Worm (Caenorhabditis elegans) whole organism, late embryonic: ENCODE measurements around the gene K10D2.5.

Experiments used
- C08G9.2 ChIP-seq: sonication (generic microtip); optimal IDR thresholded peaks from 2 replicates; lab custom pipeline; 2016; ENCODE audit warnings: mild to moderate bottlenecking, missing genetic modification characterization, moderate library complexity, missing compliant biosample characterization
- F13H6.1 ChIP-seq: sonication (generic microtip); optimal IDR thresholded peaks from 2 replicates; lab custom pipeline; 2016; ENCODE audit warnings: missing genetic modification characterization, missing compliant biosample characterization
- Y22D7AL.16 ChIP-seq: sonication (generic microtip); optimal IDR thresholded peaks from 2 replicates; lab custom pipeline; 2016; ENCODE audit warnings: missing genetic modification characterization, missing compliant biosample characterization
- ceh-14 ChIP-seq: sonication (generic microtip); optimal IDR thresholded peaks from 2 replicates; lab custom pipeline; 2016; ENCODE audit warnings: missing genotype, missing genetic modification characterization, missing compliant biosample characterization
- ceh-18 ChIP-seq: sonication (generic microtip); optimal IDR thresholded peaks from 2 replicates; lab custom pipeline; 2016; ENCODE audit warnings: missing genetic modification characterization, missing compliant biosample characterization
- ceh-22 ChIP-seq: sonication (generic microtip); optimal IDR thresholded peaks from 2 replicates; lab custom pipeline; 2017; ENCODE audit warnings: missing biosample characterization, missing genetic modification characterization
- ceh-30 ChIP-seq: fragments of 150-350 bp; optimal IDR thresholded peaks from 2 replicates; lab custom pipeline; 2014; ENCODE audit warnings: missing biosample characterization, missing genetic modification characterization
- ceh-31 ChIP-seq: sonication (generic microtip); optimal IDR thresholded peaks from 2 replicates; lab custom pipeline; 2016; ENCODE audit warnings: missing genetic modification characterization, missing compliant biosample characterization
- ceh-34 ChIP-seq: sonication (generic microtip); optimal IDR thresholded peaks from 2 replicates; lab custom pipeline; 2016; ENCODE audit warnings: mild to moderate bottlenecking, missing genetic modification characterization, missing compliant biosample characterization
- ceh-6 ChIP-seq: fragments of 200-800 bp; sonication (Bioruptor generic); optimal IDR thresholded peaks from 2 replicates; lab custom pipeline; 2018; ENCODE audit warnings: mild to moderate bottlenecking, missing genetic modification characterization, missing compliant biosample characterization
- che-1 ChIP-seq: sonication (generic microtip); optimal IDR thresholded peaks from 2 replicates; lab custom pipeline; 2016; ENCODE audit warnings: mild to moderate bottlenecking, missing genetic modification characterization, missing compliant biosample characterization
- dve-1 ChIP-seq: sonication (generic microtip); optimal IDR thresholded peaks from 2 replicates; lab custom pipeline; 2017; ENCODE audit warnings: antibody characterized with exemption, mild to moderate bottlenecking, missing genetic modification characterization, missing compliant biosample characterization
- elt-2 ChIP-seq: sonication (generic microtip); optimal IDR thresholded peaks from 2 replicates; lab custom pipeline; 2016; ENCODE audit warnings: missing genetic modification reagents, missing genetic modification characterization, missing compliant biosample characterization
- elt-4 ChIP-seq: sonication (generic microtip); optimal IDR thresholded peaks from 2 replicates; lab custom pipeline; 2016; ENCODE audit warnings: missing genetic modification characterization, missing compliant biosample characterization
- ets-4 ChIP-seq: sonication (generic microtip); optimal IDR thresholded peaks from 2 replicates; lab custom pipeline; 2016; ENCODE audit warnings: missing genetic modification characterization, missing compliant biosample characterization
- eyg-1 ChIP-seq: sonication (generic microtip); optimal IDR thresholded peaks from 2 replicates; lab custom pipeline; 2016; ENCODE audit warnings: missing genotype, missing genetic modification characterization, missing compliant biosample characterization
- fkh-6 ChIP-seq: sonication (generic microtip); optimal IDR thresholded peaks from 2 replicates; lab custom pipeline; 2016; ENCODE audit warnings: missing genetic modification characterization, missing compliant biosample characterization
- hlh-13 ChIP-seq: fragments of 200-800 bp; sonication (Bioruptor generic); optimal IDR thresholded peaks from 2 replicates; lab custom pipeline; 2018; ENCODE audit warnings: mild to moderate bottlenecking, missing genetic modification characterization, missing compliant biosample characterization
- hlh-6 ChIP-seq: sonication (generic microtip); optimal IDR thresholded peaks from 2 replicates; lab custom pipeline; 2016; ENCODE audit warnings: missing genotype, missing genetic modification characterization, missing compliant biosample characterization
- lin-11 ChIP-seq: fragments of 200-800 bp; sonication (Bioruptor generic); optimal IDR thresholded peaks from 2 replicates; lab custom pipeline; 2018; ENCODE audit warnings: mild to moderate bottlenecking, missing genetic modification characterization, missing compliant biosample characterization
- nfya-1 ChIP-seq: sonication (generic microtip); optimal IDR thresholded peaks from 2 replicates; lab custom pipeline; 2017; ENCODE audit warnings: missing genetic modification characterization, mild to moderate bottlenecking, missing compliant biosample characterization, antibody characterized with exemption, moderate library complexity
- nhr-232 ChIP-seq: sonication (generic microtip); optimal IDR thresholded peaks from 2 replicates; lab custom pipeline; 2016; ENCODE audit warnings: missing genetic modification characterization, missing compliant biosample characterization
- npax-4 ChIP-seq: sonication (generic microtip); optimal IDR thresholded peaks from 2 replicates; lab custom pipeline; 2016; ENCODE audit warnings: missing genetic modification characterization, missing compliant biosample characterization
- pat-9 ChIP-seq: fragments of 200-800 bp; sonication (Bioruptor generic); optimal IDR thresholded peaks from 2 replicates; lab custom pipeline; 2018; ENCODE audit warnings: mild to moderate bottlenecking, missing genetic modification characterization, moderate library complexity, missing compliant biosample characterization
- pha-2 ChIP-seq: sonication (generic microtip); optimal IDR thresholded peaks from 2 replicates; lab custom pipeline; 2017; ENCODE audit warnings: mild to moderate bottlenecking, missing genetic modification characterization, missing compliant biosample characterization
- pha-4 ChIP-seq: fragments of 150-350 bp; optimal IDR thresholded peaks from 2 replicates; lab custom pipeline; 2018; ENCODE audit warnings: missing biosample characterization, missing genetic modification reagents, missing genetic modification characterization
- ref-2 ChIP-seq: sonication (generic microtip); optimal IDR thresholded peaks from 2 replicates; lab custom pipeline; 2016; ENCODE audit warnings: missing genetic modification characterization, missing compliant biosample characterization
- rnt-1 ChIP-seq: sonication (generic microtip); optimal IDR thresholded peaks from 2 replicates; lab custom pipeline; 2016; ENCODE audit warnings: missing genetic modification characterization, missing compliant biosample characterization
- sox-2 ChIP-seq: fragments of 200-800 bp; sonication (Bioruptor generic); IDR thresholded peaks from 2 replicates; pipeline ENCODE4 v1.3.6; 2022; ENCODE audit warnings: missing genetic modification reagents, missing genetic modification characterization, missing compliant biosample characterization
- sox-4 ChIP-seq: sonication (generic microtip); optimal IDR thresholded peaks from 2 replicates; lab custom pipeline; 2017; ENCODE audit warnings: mild to moderate bottlenecking, missing genetic modification characterization, inconsistent platforms, missing compliant biosample characterization
- tbx-2 ChIP-seq: sonication (generic microtip); optimal IDR thresholded peaks from 2 replicates; lab custom pipeline; 2016; ENCODE audit warnings: missing genetic modification characterization, missing compliant biosample characterization
- tbx-7 ChIP-seq: sonication (generic microtip); optimal IDR thresholded peaks from 2 replicates; lab custom pipeline; 2016; ENCODE audit warnings: missing genotype, missing genetic modification characterization, missing compliant biosample characterization
- unc-42 ChIP-seq: sonication (generic microtip); optimal IDR thresholded peaks from 2 replicates; lab custom pipeline; 2016; ENCODE audit warnings: missing genotype, missing genetic modification characterization, missing compliant biosample characterization
- unc-55 ChIP-seq: sonication (generic microtip); optimal IDR thresholded peaks from 2 replicates; lab custom pipeline; 2017; ENCODE audit warnings: missing biosample characterization, missing genetic modification reagents, missing genetic modification characterization
- unc-86 ChIP-seq: sonication (generic microtip); optimal IDR thresholded peaks from 2 replicates; lab custom pipeline; 2016; ENCODE audit warnings: missing genetic modification characterization, missing compliant biosample characterization

K10D2.5 gene

ce11 chrIII:5137099-5137498, 35.4 kb upstream of the K10D2.5 start:
- TF ChIP-seq hlh-13 (no peak), che-1 (tag; lab: Kevin White, UChicago) (no peak), fkh-6 (tag; lab: Kevin White, UChicago) (no peak), unc-55 (GFP tag; lab: Kevin White, UChicago) (no peak), elt-4 (tag; lab: Kevin White, UChicago) (no peak), sox-4 (tag; lab: Kevin White, UChicago) (no peak), ceh-18 (tag; lab: Kevin White, UChicago) (no peak), unc-86 (tag; lab: Kevin White, UChicago) (no peak), lin-11 (tag; lab: Kevin White, UChicago) (no peak), ceh-30 (tag; lab: Kevin White, UChicago) (no peak)

- peak; percentile 12 for TF ChIP-seq tbx-2
- TF ChIP-seq Y22D7AL.16, result no peak
- TF ChIP-seq, all 69 proteins: peak for 1
These were observed 34.8 kb upstream of the K10D2.5 start for ce11 chrIII:5137685-5138084.

ce11 chrIII:5138940-5139533, 33.5 kb upstream of the K10D2.5 start:
- TF ChIP-seq elt-2 (tag; lab: Kevin White, UChicago) (no peak), unc-42 (peak; percentile 89), tbx-2 (peak; percentile 70)
- TF ChIP-seq, all 69 proteins: peak for 2

- TF ChIP-seq C08G9.2 (tag; lab: Kevin White, UChicago) (no peak), ref-2 (no peak), unc-55 (GFP tag; lab: Kevin White, UChicago) (peak; percentile 84), tbx-2 (peak; percentile 78), pat-9 (tag; lab: Kevin White, UChicago) (no peak)
These were observed 32.8 kb upstream of the K10D2.5 start for ce11 chrIII:5139768-5140167.

ce11 chrIII:5140559-5140958, 32.0 kb upstream of the K10D2.5 start:
- TF ChIP-seq nhr-232 (no peak), ceh-14 (tag; lab: Kevin White, UChicago) (no peak), eyg-1 (tag; lab: Kevin White, UChicago) (no peak), ceh-34 (no peak), Y22D7AL.16 (no peak), dve-1 (no peak), unc-55 (GFP tag; lab: Kevin White, UChicago) (peak; percentile 71), tbx-7 (tag; lab: Kevin White, UChicago) (no peak), pha-2 (tag; lab: Kevin White, UChicago) (no peak), ceh-31 (tag; lab: Kevin White, UChicago) (no peak), ceh-22 (tag; lab: Kevin White, UChicago) (no peak), npax-4 (no peak), unc-42 (no peak), F13H6.1 (no peak), ceh-6 (no peak), pha-4 (no peak), nfya-1 (no peak), sox-2 (GFP tag; lab: Robert Waterston, UW) (no peak), tbx-2 (peak; percentile 90), lin-11 (tag; lab: Kevin White, UChicago) (no peak), ceh-18 (tag; lab: Kevin White, UChicago) (peak; percentile 53), elt-4 (tag; lab: Kevin White, UChicago) (no peak), ets-4 (tag; lab: Kevin White, UChicago) (peak; percentile 3), rnt-1 (tag; lab: Kevin White, UChicago) (no peak), hlh-6 (tag; lab: Kevin White, UChicago) (no peak)
